Fruit fly (Drosophila melanogaster) whole organism: ENCODE data around the gene CG3436.

Experiments used
- Dll ChIP-seq: fragments of >200 bp; optimal IDR thresholded peaks from 2 replicates; lab custom pipeline; 2017
- EcR ChIP-seq, 2 experiments: fragments of >200 bp; optimal IDR thresholded peaks; 2 replicates each; lab custom pipeline; 2017; ENCODE audit warnings: missing biosample characterization in 2 of 2, missing genetic modification characterization in 2 of 2, missing genetic modification reagents in 2 of 2
- pan ChIP-seq: fragments of >200 bp; optimal IDR thresholded peaks from 2 replicates; lab custom pipeline; 2017

dm6 chr2L:168270-168901, 12.6 kb downstream of the CG3436 start:
- TF ChIP-seq EcR (GFP tag; optimal IDR thresholded peaks at IDR 0.05; lab: Kevin White, UChicago), result peak in 1 of 2 experiments; percentile 7
- TF ChIP-seq Dll (lab: Kevin White, UChicago), result no peak
- TF ChIP-seq pan (lab: Kevin White, UChicago), result no peak
